Worm (Caenorhabditis elegans): Measurements from ENCODE around the gene oig-4.

ce11 chrII:7614334-7614733 lies 993 bp downstream of the oig-4 start:
- TF ChIP-seq dao-5 (tag; optimal IDR thresholded peaks at IDR 0.05) (no peak), W03F9.2 (tag; optimal IDR thresholded peaks at IDR 0.05) (no peak), him-1 (tag; optimal IDR thresholded peaks at IDR 0.05) (no peak)

Measured in whole organism, L4/young adult.